Worm (Caenorhabditis elegans) whole organism, L2 larva: ENCODE results near the gene Y32B12B.2.

Experiments
- ZK546.5 ChIP-seq: sonication (generic microtip); optimal IDR thresholded peaks from 2 replicates; lab custom pipeline; 2017; ENCODE audit warnings: missing biosample characterization, missing genetic modification characterization
- lin-39 ChIP-seq: fragments of 150-350 bp; optimal IDR thresholded peaks from 2 replicates; lab custom pipeline; 2014; ENCODE audit warnings: missing biosample characterization, missing genetic modification reagents, missing genetic modification characterization
- unc-62 ChIP-seq: fragments of 150-350 bp; optimal IDR thresholded peaks from 2 replicates; lab custom pipeline; 2014; ENCODE audit warnings: missing biosample characterization, missing genetic modification reagents, missing genetic modification characterization
- ztf-1 ChIP-seq: fragments of 200-800 bp; sonication (Bioruptor generic); conservative IDR thresholded peaks from 2 replicates; pipeline ENCODE4 v1.3.6; 2022; ENCODE audit warnings: missing genetic modification characterization, missing compliant biosample characterization
- ztf-4 ChIP-seq: fragments of 150-350 bp; optimal IDR thresholded peaks from 2 replicates; lab custom pipeline; 2014; ENCODE audit warnings: missing biosample characterization, missing genetic modification characterization

ce11 chrV:16570697-16571096 lies 32.5 kb downstream of the Y32B12B.2 start, which contains the start of gene nhr-233:
- no peak for TF ChIP-seq ZK546.5 (tag; lab: Kevin White, UChicago)
- no peak for TF ChIP-seq lin-39 (tag; lab: Kevin White, UChicago)
- no peak for TF ChIP-seq unc-62 (GFP tag; lab: Kevin White, UChicago)
- no peak for TF ChIP-seq ztf-4 (tag; lab: Kevin White, UChicago)
- TF ChIP-seq ztf-1 (GFP tag; lab: Robert Waterston, UW), result no peak
